Worm (Caenorhabditis elegans): ENCODE data around the gene frm-5.2.
"Not testable (repeated sequence)": the region's sequence is repeated elsewhere in the genome, so short reads cannot be mapped to it uniquely, and the experiment has no call there.

Gene frm-5.2

ce11 chrIV:58818-59217, 58.4 kb downstream of the frm-5.2 start, which contains the start of gene T05C7.5:
Gene T05C7.5, minus strand, starts transcription at chrIV:58918.
- TF ChIP-seq hlh-8 (tag; optimal IDR thresholded peaks at IDR 0.05) = no peak
- no peak for TF ChIP-seq ceh-22 (tag; optimal IDR thresholded peaks at IDR 0.05)
- TF ChIP-seq ttx-3 (tag; optimal IDR thresholded peaks at IDR 0.05) = no peak
- TF ChIP-seq ceh-18 (tag; optimal IDR thresholded peaks at IDR 0.05) = no peak
- no peak for TF ChIP-seq pat-9 (tag; optimal IDR thresholded peaks at IDR 0.05)
- no peak for TF ChIP-seq mec-3 (tag; optimal IDR thresholded peaks at IDR 0.05; ENCODE audit: borderline replicate concordance)
- TF ChIP-seq ceh-24 (tag; optimal IDR thresholded peaks at IDR 0.05) = no peak
- TF ChIP-seq npax-4 (tag; optimal IDR thresholded peaks at IDR 0.05) = no peak
- no peak for TF ChIP-seq sdc-2 (tag; optimal IDR thresholded peaks at IDR 0.05)
- TF ChIP-seq tbx-7 (tag; optimal IDR thresholded peaks at IDR 0.05) = no peak
- no peak for TF ChIP-seq ceh-45 (GFP tag; IDR thresholded peaks at IDR 0.05)
- TF ChIP-seq unc-3 (GFP tag; conservative IDR thresholded peaks at IDR 0.05) = no peak
- no peak for TF ChIP-seq unc-3 (tag; optimal IDR thresholded peaks at IDR 0.05)
- no peak for TF ChIP-seq pha-4 (tag; optimal IDR thresholded peaks at IDR 0.05)
- no peak for TF ChIP-seq sox-2 (GFP tag; IDR thresholded peaks at IDR 0.05)
- TF ChIP-seq che-1 (tag; optimal IDR thresholded peaks at IDR 0.05) = no peak
- no peak for TF ChIP-seq ceh-30 (tag; optimal IDR thresholded peaks at IDR 0.05)
- TF ChIP-seq pha-2 (tag; optimal IDR thresholded peaks at IDR 0.05) = no peak

ce11 chrIV:61448-61847, 61.0 kb downstream of the frm-5.2 start, which contains the start of gene T05C7.7:
Gene T05C7.7, plus strand, starts transcription at chrIV:61748.
- TF ChIP-seq lin-11, sdc-2, ceh-2 (tag; optimal IDR thresholded peaks at IDR 0.05): not testable (repeated sequence)
